Fruit fly (Drosophila melanogaster): Measurements from ENCODE around the gene Mec2.

Mec2 gene

DNA sequence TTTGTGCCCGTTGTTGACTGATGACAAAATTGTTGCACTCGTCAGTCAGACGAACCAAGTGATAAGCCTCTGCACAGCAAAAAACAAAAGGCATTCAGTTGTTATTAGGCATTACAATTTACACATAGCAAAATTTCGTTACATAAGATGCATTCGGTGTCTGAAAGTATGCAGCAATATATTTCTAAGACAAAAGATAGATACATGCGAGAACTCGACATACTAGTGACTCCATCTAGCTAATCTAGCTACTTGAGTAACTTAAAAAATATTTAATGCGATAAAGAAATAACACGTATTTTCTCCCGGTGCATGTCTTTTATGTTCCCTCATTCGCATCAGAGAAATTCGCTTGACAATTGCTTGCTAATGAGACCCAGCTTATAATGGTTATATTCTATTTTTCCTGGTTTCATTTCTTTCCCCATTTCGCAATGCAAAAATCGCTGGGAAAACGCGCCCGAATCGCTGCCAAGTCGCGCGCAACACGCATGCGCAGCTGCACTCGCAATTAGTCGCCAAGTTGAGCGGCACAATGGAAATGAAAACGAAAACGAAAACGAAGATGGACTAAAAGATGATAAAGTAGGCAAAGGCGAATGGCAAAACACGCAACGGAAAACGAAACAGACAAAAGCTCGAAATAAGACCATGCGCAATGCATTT is 25.5 kb upstream of the Mec2 start:
- peak; percentile 52 for TF ChIP-seq CG8301 (tag; optimal IDR thresholded peaks at IDR 0.05)
- peak; percentile 69 for TF ChIP-seq CG9948 (tag; optimal IDR thresholded peaks at IDR 0.05)
- TF ChIP-seq Snoo (tag; optimal IDR thresholded peaks at IDR 0.05): peak; percentile 49
- TF ChIP-seq CG10348 (GFP tag; IDR thresholded peaks at IDR 0.05): no peak
- TF ChIP-seq EcR (GFP tag; optimal IDR thresholded peaks at IDR 0.05): no peak
- peak; percentile 45; the same call in 1 of the 2 replicates for TF ChIP-seq CG32121 (GFP tag; IDR thresholded peaks at IDR 0.05)
- TF ChIP-seq Pif1B (GFP tag; optimal IDR thresholded peaks at IDR 0.05): peak; percentile 80
- peak; percentile 86 for TF ChIP-seq Pif1A (GFP tag; optimal IDR thresholded peaks at IDR 0.05)
- peak; percentile 79 for TF ChIP-seq CG34367 (tag; optimal IDR thresholded peaks at IDR 0.05)
- no peak for TF ChIP-seq D1 (tag; optimal IDR thresholded peaks at IDR 0.05)
- peak; percentile 41; the same call in 2 of the 3 replicates for TF ChIP-seq CG4496 (GFP tag; IDR thresholded peaks at IDR 0.05)
- no peak for TF ChIP-seq CG12605 (GFP tag; IDR thresholded peaks at IDR 0.05)
- 0 out of 2 replicates have a peak, but pooled peaks have one; percentile 42 for TF ChIP-seq rn (GFP tag; IDR thresholded peaks at IDR 0.05)
- peak; percentile 64 for TF ChIP-seq CG14655 (GFP tag; optimal IDR thresholded peaks at IDR 0.05)
- TF ChIP-seq gl (tag; optimal IDR thresholded peaks at IDR 0.05): peak; percentile 43
- peak; percentile 43 for TF ChIP-seq CG13204 (GFP tag; optimal IDR thresholded peaks at IDR 0.05)
- peak; percentile 51 for TF ChIP-seq CG17806 (tag; optimal IDR thresholded peaks at IDR 0.05)
- peak; percentile 36 for TF ChIP-seq Ets98B (GFP tag; IDR thresholded peaks at IDR 0.05)
- peak; percentile 69 for TF ChIP-seq CG8159 (tag; optimal IDR thresholded peaks at IDR 0.05)
- peak; percentile 54; the same call in 1 of the 3 replicates for TF ChIP-seq fd96Ca (GFP tag; IDR thresholded peaks at IDR 0.05)
- peak; percentile 78 for TF ChIP-seq CG15710 (tag; optimal IDR thresholded peaks at IDR 0.05)

dm6 chrX:19163446-19163845 is 24.4 kb upstream of the Mec2 start:
- TF ChIP-seq Ets98B (GFP tag; IDR thresholded peaks at IDR 0.05) (no peak), gl (tag; optimal IDR thresholded peaks at IDR 0.05) (no peak), CG32121 (GFP tag; IDR thresholded peaks at IDR 0.05) (no peak), Pif1A (GFP tag; optimal IDR thresholded peaks at IDR 0.05) (no peak), CG17806 (tag; optimal IDR thresholded peaks at IDR 0.05) (no peak), D1 (tag; optimal IDR thresholded peaks at IDR 0.05) (no peak), CG8159 (tag; optimal IDR thresholded peaks at IDR 0.05) (no peak), CG4496 (GFP tag; IDR thresholded peaks at IDR 0.05) (no peak), CG8301 (tag; optimal IDR thresholded peaks at IDR 0.05) (no peak), CG13204 (GFP tag; optimal IDR thresholded peaks at IDR 0.05) (no peak)

DNA sequence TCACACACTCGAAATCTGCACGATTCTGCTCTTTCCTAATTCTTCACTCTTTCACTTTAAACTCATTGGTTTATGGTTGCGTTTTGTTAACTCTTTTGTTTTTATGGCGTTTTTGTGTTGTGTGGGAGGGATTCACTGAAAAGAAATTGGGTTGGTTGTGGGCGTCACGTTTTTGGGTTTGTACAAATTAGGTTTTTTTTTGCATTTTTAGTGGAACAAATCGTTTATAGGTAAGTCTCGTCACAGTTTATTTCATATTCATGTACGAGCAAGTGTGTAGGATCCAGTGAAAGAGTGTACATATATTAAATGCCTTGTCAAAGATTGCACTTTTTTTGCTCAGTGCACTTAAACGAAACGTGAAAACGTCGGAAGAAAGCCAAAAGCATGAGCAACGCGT is 23.1 kb upstream of the Mec2 start:
- TF ChIP-seq fd96Ca (GFP tag; IDR thresholded peaks at IDR 0.05) (no peak), CG9948 (tag; optimal IDR thresholded peaks at IDR 0.05) (peak; percentile 17), D1 (tag; optimal IDR thresholded peaks at IDR 0.05) (no peak), Snoo (tag; optimal IDR thresholded peaks at IDR 0.05) (peak; percentile 58), CG10348 (GFP tag; IDR thresholded peaks at IDR 0.05) (no peak), Pif1A (GFP tag; optimal IDR thresholded peaks at IDR 0.05) (peak; percentile 23), CG4496 (GFP tag; IDR thresholded peaks at IDR 0.05) (0 out of 3 replicates have a peak, but pooled peaks have one; percentile 34)

- TF ChIP-seq rn (GFP tag; IDR thresholded peaks at IDR 0.05) (no peak), CG4496 (GFP tag; IDR thresholded peaks at IDR 0.05) (peak; percentile 81), Pif1B (GFP tag; optimal IDR thresholded peaks at IDR 0.05) (no peak), fd96Ca (GFP tag; IDR thresholded peaks at IDR 0.05) (peak; percentile 40; the same call in 1 of the 3 replicates), CG13204 (GFP tag; optimal IDR thresholded peaks at IDR 0.05) (peak; percentile 81), CG8159 (tag; optimal IDR thresholded peaks at IDR 0.05) (peak; percentile 43), CG10348 (GFP tag; IDR thresholded peaks at IDR 0.05) (no peak), Pif1A (GFP tag; optimal IDR thresholded peaks at IDR 0.05) (no peak), EcR (GFP tag; optimal IDR thresholded peaks at IDR 0.05) (no peak), CG14655 (GFP tag; optimal IDR thresholded peaks at IDR 0.05) (no peak), Snoo (tag; optimal IDR thresholded peaks at IDR 0.05) (no peak), CG34367 (tag; optimal IDR thresholded peaks at IDR 0.05) (peak; percentile 49), D1 (tag; optimal IDR thresholded peaks at IDR 0.05) (no peak), Ets98B (GFP tag; IDR thresholded peaks at IDR 0.05) (peak; percentile 61), CG17806 (tag; optimal IDR thresholded peaks at IDR 0.05) (peak; percentile 16), CG8301 (tag; optimal IDR thresholded peaks at IDR 0.05) (no peak), CG12605 (GFP tag; IDR thresholded peaks at IDR 0.05) (peak; percentile 83), CG32121 (GFP tag; IDR thresholded peaks at IDR 0.05) (peak; percentile 36; the same call in 1 of the 2 replicates), gl (tag; optimal IDR thresholded peaks at IDR 0.05) (peak; percentile 79), CG15710 (tag; optimal IDR thresholded peaks at IDR 0.05) (peak; percentile 63), CG9948 (tag; optimal IDR thresholded peaks at IDR 0.05) (peak; percentile 25)
Observed at dm6 chrX:19165144-19166011, 22.5 kb upstream of the Mec2 start.

DNA sequence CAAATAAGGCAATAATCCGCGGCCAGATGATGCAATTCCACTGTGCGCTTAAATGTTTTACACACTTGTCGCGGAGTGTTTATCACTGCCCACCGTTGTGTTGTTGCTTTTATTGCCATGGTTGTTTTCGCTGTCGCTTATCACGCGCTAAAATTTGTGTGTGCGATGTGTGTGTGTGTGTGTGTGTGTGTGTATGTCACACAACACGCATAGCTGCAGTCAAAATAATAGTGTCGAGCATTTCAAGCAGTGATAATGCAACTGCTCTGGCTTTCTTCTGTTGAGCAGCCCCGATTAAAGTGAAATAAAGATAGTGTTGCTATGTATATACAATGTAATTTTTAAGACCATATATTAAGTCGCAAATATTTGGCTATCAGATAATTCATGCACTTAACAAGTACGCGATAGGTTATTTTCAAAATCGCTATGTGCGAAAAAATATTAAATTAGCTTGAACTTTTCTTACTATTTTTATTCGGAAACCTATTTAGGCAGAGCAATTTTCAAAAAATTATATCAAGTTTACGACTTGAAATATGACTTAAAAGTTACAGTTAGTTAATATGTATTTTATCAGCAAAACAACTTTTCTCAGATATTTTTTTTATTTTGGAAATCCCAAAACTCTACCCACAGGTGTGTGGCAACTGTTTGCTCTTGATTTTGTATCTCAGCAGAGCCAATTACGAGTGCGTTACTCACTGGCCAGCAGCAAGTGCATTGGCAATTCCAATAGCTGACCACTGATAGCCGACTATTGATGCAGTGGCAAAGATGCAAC is 21.5 kb upstream of the Mec2 start:
- TF ChIP-seq CG9948 (tag; optimal IDR thresholded peaks at IDR 0.05): no peak
- peak; percentile 40; the same call in 1 of the 2 replicates for TF ChIP-seq CG32121 (GFP tag; IDR thresholded peaks at IDR 0.05)
- TF ChIP-seq Ets98B (GFP tag; IDR thresholded peaks at IDR 0.05): no peak
- TF ChIP-seq CG13204 (GFP tag; optimal IDR thresholded peaks at IDR 0.05): no peak
- TF ChIP-seq CG12605 (GFP tag; IDR thresholded peaks at IDR 0.05): no peak
- peak; percentile 39 for TF ChIP-seq CG15710 (tag; optimal IDR thresholded peaks at IDR 0.05)
- no peak for TF ChIP-seq rn (GFP tag; IDR thresholded peaks at IDR 0.05)
- no peak for TF ChIP-seq D1 (tag; optimal IDR thresholded peaks at IDR 0.05)
- peak; percentile 45 for TF ChIP-seq Snoo (tag; optimal IDR thresholded peaks at IDR 0.05)
- TF ChIP-seq EcR (GFP tag; optimal IDR thresholded peaks at IDR 0.05): no peak
- no peak for TF ChIP-seq CG17806 (tag; optimal IDR thresholded peaks at IDR 0.05)
- TF ChIP-seq Pif1B (GFP tag; optimal IDR thresholded peaks at IDR 0.05): no peak
- no peak for TF ChIP-seq CG8301 (tag; optimal IDR thresholded peaks at IDR 0.05)
- peak; percentile 52 for TF ChIP-seq CG14655 (GFP tag; optimal IDR thresholded peaks at IDR 0.05)
- no peak for TF ChIP-seq CG10348 (GFP tag; IDR thresholded peaks at IDR 0.05)
- no peak for TF ChIP-seq gl (tag; optimal IDR thresholded peaks at IDR 0.05)
- no peak for TF ChIP-seq Pif1A (GFP tag; optimal IDR thresholded peaks at IDR 0.05)
- TF ChIP-seq fd96Ca (GFP tag; IDR thresholded peaks at IDR 0.05): 0 out of 3 replicates have a peak, but pooled peaks have one; percentile 37
- no peak for TF ChIP-seq CG34367 (tag; optimal IDR thresholded peaks at IDR 0.05)
- TF ChIP-seq CG4496 (GFP tag; IDR thresholded peaks at IDR 0.05): no peak
- peak; percentile 54 for TF ChIP-seq CG8159 (tag; optimal IDR thresholded peaks at IDR 0.05)
